Fruit fly (Drosophila melanogaster) whole organism, wandering third instar larva: ENCODE results near the gene CG42404.
A peak's percentile ranks its signal among the peaks of the same experiment; 100 is the strongest.

Source experiments
- Abd-B ChIP-seq: fragments of >200 bp; optimal IDR thresholded peaks from 2 replicates; lab custom pipeline; 2017; ENCODE audit warnings: missing biosample characterization, missing genetic modification characterization
- CG32264 ChIP-seq: fragments of 200-800 bp; sonication (Bioruptor generic); optimal IDR thresholded peaks from 2 replicates; lab custom pipeline; 2016; ENCODE audit warnings: missing biosample characterization, missing genetic modification characterization
- CG9705 ChIP-seq: fragments of 200-800 bp; sonication (Bioruptor generic); optimal IDR thresholded peaks from 2 replicates; lab custom pipeline; 2018; ENCODE audit warnings: missing biosample characterization, mild to moderate bottlenecking, missing genetic modification characterization
- CrebA ChIP-seq: fragments of 200-800 bp; sonication (Bioruptor generic); optimal IDR thresholded peaks from 2 replicates; lab custom pipeline; 2016; ENCODE audit warnings: missing biosample characterization, mild to moderate bottlenecking, missing genetic modification characterization, borderline replicate concordance
- Dfd ChIP-seq: fragments of >200 bp; optimal IDR thresholded peaks from 2 replicates; lab custom pipeline; 2017; ENCODE audit warnings: missing biosample characterization, missing genetic modification characterization
- Dif ChIP-seq: fragments of 200-275, 200-300 bp; sonication (Bioruptor generic); optimal IDR thresholded peaks from 2 replicates; lab custom pipeline; 2018; ENCODE audit warnings: missing biosample characterization, missing genetic modification characterization; ENCODE audit not compliant: partially characterized antibody
- GATAd ChIP-seq: sonication (Bioruptor generic); optimal IDR thresholded peaks from 2 replicates; lab custom pipeline; 2016; ENCODE audit warnings: missing biosample characterization, missing genetic modification characterization
- HLH106 ChIP-seq: fragments of 200-800 bp; optimal IDR thresholded peaks from 3 replicates; lab custom pipeline; 2019; ENCODE audit warnings: missing biosample characterization, mild to moderate bottlenecking, missing genetic modification characterization, moderate library complexity
- Hnf4 ChIP-seq: fragments of 200-800 bp; sonication (Bioruptor generic); optimal IDR thresholded peaks from 2 replicates; lab custom pipeline; 2016; ENCODE audit warnings: missing biosample characterization, mild to moderate bottlenecking, missing genetic modification characterization
- Hr78 ChIP-seq: fragments of >200 bp; optimal IDR thresholded peaks from 2 replicates; lab custom pipeline; 2017; ENCODE audit warnings: missing biosample characterization, missing genetic modification characterization
- Hr83 ChIP-seq: fragments of 200-300 bp; sonication (Bioruptor generic); optimal IDR thresholded peaks from 2 replicates; lab custom pipeline; 2016; ENCODE audit warnings: missing biosample characterization, mild to moderate bottlenecking, missing genetic modification characterization, moderate library complexity; ENCODE audit not compliant: poor library complexity, severe bottlenecking
- Jra ChIP-seq: sonication (Bioruptor generic); optimal IDR thresholded peaks from 2 replicates; lab custom pipeline; 2016; ENCODE audit warnings: missing biosample characterization, missing genetic modification characterization
- Mio ChIP-seq: sonication (Bioruptor generic); optimal IDR thresholded peaks from 2 replicates; lab custom pipeline; 2016; ENCODE audit warnings: missing biosample characterization, missing genetic modification characterization
- Myc ChIP-seq: fragments of >200 bp; optimal IDR thresholded peaks from 2 replicates; lab custom pipeline; 2017
- N ChIP-seq: fragments of >200 bp; optimal IDR thresholded peaks from 2 replicates; lab custom pipeline; 2018; ENCODE audit warnings: missing biosample characterization, missing external identifiers, missing genetic modification characterization
- OdsH ChIP-seq: fragments of 200-800 bp; sonication (Bioruptor generic); optimal IDR thresholded peaks from 2 replicates; lab custom pipeline; 2016; ENCODE audit warnings: missing biosample characterization, mild to moderate bottlenecking, missing genetic modification characterization
- Rel ChIP-seq, 2 experiments: fragments of 200-800 bp; sonication (Bioruptor generic) in 1 of 2; optimal IDR thresholded peaks; 2 replicates in 1 of 2; 3 replicates in 1 of 2; lab custom pipeline; 2016 to 2019; ENCODE audit warnings: mild to moderate bottlenecking in 2 of 2, missing biosample characterization in 2 of 2, missing genetic modification characterization in 2 of 2, moderate library complexity in 1 of 2
- Sp1 ChIP-seq: fragments of 200-800 bp; sonication (Bioruptor generic); optimal IDR thresholded peaks from 3 replicates; lab custom pipeline; 2019; ENCODE audit warnings: missing biosample characterization, mild to moderate bottlenecking, missing genetic modification characterization, moderate library complexity
- Vsx2 ChIP-seq: fragments of 200-300, 225-300 bp; sonication (Bioruptor generic); optimal IDR thresholded peaks from 2 replicates; lab custom pipeline; 2018; ENCODE audit warnings: missing biosample characterization, missing genetic modification characterization; ENCODE audit not compliant: partially characterized antibody
- br ChIP-seq: fragments of 200-800 bp; sonication (Bioruptor generic); optimal IDR thresholded peaks from 2 replicates; lab custom pipeline; 2016; ENCODE audit warnings: missing biosample characterization, missing genetic modification characterization
- brk ChIP-seq: fragments of 200-800 bp; sonication (Bioruptor generic); optimal IDR thresholded peaks from 2 replicates; lab custom pipeline; 2016; ENCODE audit warnings: missing biosample characterization, mild to moderate bottlenecking, missing genetic modification characterization
- dl ChIP-seq, 2 experiments: fragments of 175-275, 200-275 bp in 1 of 2; fragments of 200-275 bp in 1 of 2; sonication (Bioruptor generic); optimal IDR thresholded peaks; lab custom pipeline; 2018; ENCODE audit warnings: mild to moderate bottlenecking in 2 of 2, missing biosample characterization in 2 of 2, missing genetic modification characterization in 2 of 2, moderate library complexity in 2 of 2; ENCODE audit not compliant: partially characterized antibody in 2 of 2, insufficient read depth in 1 of 2
- dmrt93B ChIP-seq: fragments of 200-800 bp; sonication (Bioruptor generic); optimal IDR thresholded peaks from 2 replicates; lab custom pipeline; 2018; ENCODE audit warnings: missing biosample characterization, mild to moderate bottlenecking, missing genetic modification characterization
- dsf ChIP-seq: sonication (Bioruptor generic); optimal IDR thresholded peaks from 2 replicates; lab custom pipeline; 2016; ENCODE audit warnings: missing biosample characterization, missing genetic modification characterization, borderline replicate concordance
- ey ChIP-seq: fragments of 200-800 bp; sonication (Bioruptor generic); optimal IDR thresholded peaks from 2 replicates; lab custom pipeline; 2016; ENCODE audit warnings: missing biosample characterization, missing genetic modification characterization
- foxo ChIP-seq, 2 experiments: fragments of 200-800 bp; sonication (Bioruptor generic); optimal IDR thresholded peaks; 2 replicates in 1 of 2; 3 replicates in 1 of 2; lab custom pipeline; 2016 to 2017; ENCODE audit warnings: missing biosample characterization in 2 of 2, missing genetic modification characterization in 2 of 2
- fru ChIP-seq: fragments of 200-800 bp; sonication (Bioruptor generic); optimal IDR thresholded peaks from 3 replicates; lab custom pipeline; 2016; ENCODE audit warnings: missing biosample characterization, mild to moderate bottlenecking, missing genetic modification characterization
- h ChIP-seq: fragments of 200-800 bp; sonication (Bioruptor generic); optimal IDR thresholded peaks from 3 replicates; lab custom pipeline; 2016; ENCODE audit warnings: missing biosample characterization, mild to moderate bottlenecking, missing genetic modification characterization
- jim ChIP-seq: fragments of 175-275, 200-325 bp; sonication (Bioruptor generic); optimal IDR thresholded peaks from 2 replicates; lab custom pipeline; 2016; ENCODE audit warnings: missing biosample characterization, mild to moderate bottlenecking, missing genetic modification characterization
- lola ChIP-seq: fragments of >200 bp; optimal IDR thresholded peaks from 2 replicates; lab custom pipeline; 2017; ENCODE audit warnings: missing biosample characterization, missing genetic modification characterization
- pan ChIP-seq: fragments of >200 bp; optimal IDR thresholded peaks from 2 replicates; lab custom pipeline; 2017
- psq ChIP-seq: fragments of 200-800 bp; sonication (Bioruptor generic); optimal IDR thresholded peaks from 3 replicates; lab custom pipeline; 2017; ENCODE audit warnings: missing biosample characterization, mild to moderate bottlenecking, missing genetic modification characterization, moderate library complexity
- rgr ChIP-seq: fragments of 200-800 bp; sonication (Bioruptor generic); optimal IDR thresholded peaks from 3 replicates; lab custom pipeline; 2016; ENCODE audit warnings: missing biosample characterization, mild to moderate bottlenecking, missing genetic modification characterization
- sage ChIP-seq: fragments of 200-800 bp; sonication (Bioruptor generic); optimal IDR thresholded peaks from 2 replicates; lab custom pipeline; 2016; ENCODE audit warnings: missing biosample characterization, mild to moderate bottlenecking, missing genetic modification characterization
- sv ChIP-seq: fragments of 200-800 bp; sonication (Bioruptor generic); optimal IDR thresholded peaks from 3 replicates; lab custom pipeline; 2016; ENCODE audit warnings: missing biosample characterization, missing genetic modification characterization
- tai ChIP-seq: sonication (Bioruptor generic); optimal IDR thresholded peaks from 2 replicates; lab custom pipeline; 2016; ENCODE audit warnings: missing biosample characterization, missing genetic modification characterization
- usp ChIP-seq: fragments of >200 bp; optimal IDR thresholded peaks from 2 replicates; lab custom pipeline; 2017; ENCODE audit warnings: missing biosample characterization, missing genetic modification characterization
- woc ChIP-seq: sonication (Bioruptor generic); optimal IDR thresholded peaks from 2 replicates; lab custom pipeline; 2016; ENCODE audit warnings: missing biosample characterization, mild to moderate bottlenecking, missing genetic modification characterization

The CG42404 gene

dm6 chr3R:15222973-15223372 is 26.9 kb upstream of the CG42404 start, which contains the start of gene Polr2G:
Gene Polr2G, minus strand, starts transcription at chr3R:15223180.
- TF ChIP-seq GATAd (GFP tag; lab: Kevin White, UChicago) (no peak), OdsH (no peak), br (GFP tag; lab: Kevin White, UChicago) (no peak), Hr83 (GFP tag; lab: Kevin White, UChicago) (no peak), Abd-B (GFP tag; lab: Kevin White, UChicago) (no peak), Mio (GFP tag; lab: Kevin White, UChicago) (no peak), lola (GFP tag; lab: Kevin White, UChicago) (no peak), sv (GFP tag; lab: Kevin White, UChicago) (no peak), tai (GFP tag; lab: Kevin White, UChicago) (no peak), Vsx2 (GFP tag; lab: Kevin White, UChicago) (no peak), N (GFP tag; lab: Kevin White, UChicago) (no peak), woc (GFP tag; lab: Kevin White, UChicago) (no peak), Hr78 (GFP tag; lab: Kevin White, UChicago) (no peak), HLH106 (no peak), Rel (GFP tag; optimal IDR thresholded peaks at IDR 0.05; lab: Kevin White, UChicago) (no peak), Rel (tag; optimal IDR thresholded peaks at IDR 0.05; lab: Kevin White, UChicago) (no peak), psq (no peak)

- TF ChIP-seq Jra (GFP tag; lab: Kevin White, UChicago) (peak; percentile 50), Rel (GFP tag; optimal IDR thresholded peaks at IDR 0.05; lab: Kevin White, UChicago) (no peak), Rel (tag; optimal IDR thresholded peaks at IDR 0.05; lab: Kevin White, UChicago) (peak; percentile 70), ey (GFP tag; lab: Kevin White, UChicago) (peak; percentile 10), GATAd (GFP tag; lab: Kevin White, UChicago) (no peak), dsf (peak; percentile 19)
Observed at dm6 chr3R:15225279-15225730, 24.6 kb upstream of the CG42404 start, which contains the start of the genes CG31344 and Caf1-55. Gene CG31344, minus strand, starts transcription at chr3R:15225329. Gene Caf1-55, plus strand, starts transcription at chr3R:15225576.

- TF ChIP-seq Mio (GFP tag; lab: Kevin White, UChicago), result peak; percentile 96
- TF ChIP-seq HLH106, result peak; percentile 100
- TF ChIP-seq pan (lab: Kevin White, UChicago), result peak; percentile 91
- TF ChIP-seq fru (GFP tag; lab: Kevin White, UChicago), result peak; percentile 100
- peak; percentile 89 for TF ChIP-seq jim
- TF ChIP-seq Myc, result peak; percentile 48
- TF ChIP-seq psq, result peak; percentile 99
- peak; percentile 99 for TF ChIP-seq sage (GFP tag; lab: Kevin White, UChicago)
- TF ChIP-seq Abd-B (GFP tag; lab: Kevin White, UChicago), result no peak
- TF ChIP-seq ey (GFP tag; lab: Kevin White, UChicago), result peak; percentile 99
- TF ChIP-seq CrebA (GFP tag; lab: Kevin White, UChicago), result no peak
- TF ChIP-seq Dfd (GFP tag; lab: Kevin White, UChicago), result peak; percentile 99
- peak; percentile 100 for TF ChIP-seq h (GFP tag; lab: Kevin White, UChicago)
- peak; percentile 100 for TF ChIP-seq CG9705 (GFP tag; lab: Kevin White, UChicago)
- peak; percentile 99 for TF ChIP-seq CG32264
- peak; percentile 100 for TF ChIP-seq Hnf4
- TF ChIP-seq Hr78 (GFP tag; lab: Kevin White, UChicago), result no peak
- peak; percentile 100 for TF ChIP-seq OdsH
- TF ChIP-seq br (GFP tag; lab: Kevin White, UChicago), result peak; percentile 99
- TF ChIP-seq GATAd (GFP tag; lab: Kevin White, UChicago), result peak; percentile 99
- TF ChIP-seq tai (GFP tag; lab: Kevin White, UChicago), result no peak
- peak; percentile 99 for TF ChIP-seq woc (GFP tag; lab: Kevin White, UChicago)
- TF ChIP-seq brk (GFP tag; lab: Kevin White, UChicago), result no peak
- peak; percentile 99 for TF ChIP-seq Jra (GFP tag; lab: Kevin White, UChicago)
- no peak for TF ChIP-seq dl (GFP tag; optimal IDR thresholded peaks at IDR 0.05; lab: Kevin White, UChicago; ENCODE audit: insufficient read depth in 1 of 2, partially characterized antibody in 2 of 2)
- TF ChIP-seq dmrt93B (GFP tag; lab: Kevin White, UChicago), result peak; percentile 100
- TF ChIP-seq sv (GFP tag; lab: Kevin White, UChicago), result peak; percentile 99
- peak; percentile 91 for TF ChIP-seq Rel (GFP tag; optimal IDR thresholded peaks at IDR 0.05; lab: Kevin White, UChicago)
- TF ChIP-seq Rel (tag; optimal IDR thresholded peaks at IDR 0.05; lab: Kevin White, UChicago), result peak; percentile 99
- TF ChIP-seq usp (GFP tag; lab: Kevin White, UChicago), result no peak
- TF ChIP-seq rgr (GFP tag; lab: Kevin White, UChicago), result peak; percentile 100
- TF ChIP-seq Vsx2 (GFP tag; lab: Kevin White, UChicago), result no peak
- TF ChIP-seq Dif (GFP tag; lab: Kevin White, UChicago), result no peak
- peak; percentile 97 to 100 for TF ChIP-seq foxo (GFP tag; optimal IDR thresholded peaks at IDR 0.05; lab: Kevin White, UChicago)
- TF ChIP-seq lola (GFP tag; lab: Kevin White, UChicago), result no peak
- TF ChIP-seq Hr83 (GFP tag; lab: Kevin White, UChicago), result peak; percentile 99
- no peak for TF ChIP-seq N (GFP tag; lab: Kevin White, UChicago)
- peak; percentile 100 for TF ChIP-seq Sp1 (GFP tag; lab: Kevin White, UChicago)
- peak; percentile 98 for TF ChIP-seq dsf
- TF ChIP-seq, all 38 proteins: peak for 27
Observed at dm6 chr3R:15229329-15229876, 20.5 kb upstream of the CG42404 start, which contains the start of the genes Art3 and mRpS10. Gene Art3, minus strand, starts transcription at chr3R:15229408. Gene mRpS10, plus strand, starts transcription at chr3R:15229665.
